Worm (Caenorhabditis elegans): Measurements from ENCODE around the gene lgc-25.

DNA sequence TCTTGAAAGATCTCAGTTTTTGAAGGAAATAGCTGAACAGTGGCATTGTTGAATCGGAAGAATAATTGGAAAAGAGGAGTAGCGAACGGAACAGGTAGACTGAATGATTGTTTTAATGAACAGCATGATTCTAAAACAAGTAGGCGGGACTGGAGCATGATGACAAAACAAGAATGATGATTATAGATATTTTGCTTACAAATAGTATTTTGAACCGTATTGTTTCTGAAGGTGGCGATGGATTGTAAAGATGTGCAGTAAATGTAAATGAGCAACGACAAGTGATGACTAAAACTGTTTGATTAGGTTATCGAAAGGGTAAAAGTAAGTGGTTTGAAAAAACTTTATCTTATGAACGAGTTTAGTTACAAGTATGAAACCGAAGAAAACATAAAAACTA, 27.3 kb downstream of the lgc-25 start, which contains the start of gene F28H6.8:
- TF ChIP-seq bed-1 (GFP tag; IDR thresholded peaks at IDR 0.05) (no peak), hlh-26 (GFP tag; conservative IDR thresholded peaks at IDR 0.05) (no peak), unc-130 (GFP tag; optimal IDR thresholded peaks at IDR 0.05) (no peak), B0336.3 (GFP tag; IDR thresholded peaks at IDR 0.05) (no peak), lin-54 (GFP tag; optimal IDR thresholded peaks at IDR 0.05) (no peak), snpc-1.1 (tag; optimal IDR thresholded peaks at IDR 0.05; ENCODE audit: insufficient read depth) (no peak), ceh-79 (tag; optimal IDR thresholded peaks at IDR 0.05) (no peak), somi-1 (GFP tag; optimal IDR thresholded peaks at IDR 0.05) (no peak), mel-28 (tag; optimal IDR thresholded peaks at IDR 0.05; ENCODE audit: borderline replicate concordance) (no peak), madf-6 (GFP tag; IDR thresholded peaks at IDR 0.05) (no peak), ccch-3 (GFP tag; optimal IDR thresholded peaks at IDR 0.05) (no peak), unc-62 (GFP tag; optimal IDR thresholded peaks at IDR 0.05) (no peak), snpc-4 (GFP tag; optimal IDR thresholded peaks at IDR 0.05) (no peak), snpc-4 (tag; optimal IDR thresholded peaks at IDR 0.05) (no peak)
